Worm (Caenorhabditis elegans) whole organism, L4 larva: ENCODE measurements around the gene acs-11.

ENCODE experiments used
- D1046.2 ChIP-seq: fragments of 200-800 bp; sonication (Bioruptor generic); IDR thresholded peaks from 2 replicates; pipeline ENCODE4 v1.3.6; 2022; ENCODE audit warnings: missing genetic modification characterization, missing compliant biosample characterization
- F10B5.3 ChIP-seq: sonication (generic microtip); optimal IDR thresholded peaks from 2 replicates; lab custom pipeline; 2016; ENCODE audit warnings: mild to moderate bottlenecking, missing genetic modification characterization, missing compliant biosample characterization
- F26F4.8 ChIP-seq: fragments of 200-800 bp; sonication (Bioruptor generic); conservative IDR thresholded peaks from 2 replicates; pipeline ENCODE4 v1.3.6; 2022; ENCODE audit warnings: missing genetic modification characterization, missing compliant biosample characterization
- T26A8.4 ChIP-seq: fragments of 200-800 bp; sonication (Bioruptor generic); IDR thresholded peaks from 2 replicates; pipeline ENCODE4 v1.3.6; 2022; ENCODE audit warnings: missing genetic modification characterization, missing compliant biosample characterization
- Y48G9A.11 ChIP-seq: fragments of 200-800 bp; sonication (Bioruptor generic); IDR thresholded peaks from 2 replicates; pipeline ENCODE4 v1.3.6; 2022; ENCODE audit warnings: missing genetic modification reagents, missing genetic modification characterization, missing compliant biosample characterization
- Y5F2A.4 ChIP-seq: fragments of 200-800 bp; sonication (Bioruptor generic); optimal IDR thresholded peaks from 2 replicates; lab custom pipeline; 2018; ENCODE audit warnings: mild to moderate bottlenecking, missing genetic modification characterization, missing compliant biosample characterization
- Y75B8A.6 ChIP-seq: fragments of 200-800 bp; sonication (Bioruptor generic); IDR thresholded peaks from 2 replicates; pipeline ENCODE4 v1.3.6; 2022; ENCODE audit warnings: missing genetic modification reagents, missing genetic modification characterization, missing compliant biosample characterization
- aly-2 ChIP-seq: sonication (generic microtip); optimal IDR thresholded peaks from 2 replicates; lab custom pipeline; 2018; ENCODE audit warnings: missing biosample characterization, missing genetic modification characterization
- ama-1 ChIP-seq: fragments of 150-350 bp; optimal IDR thresholded peaks from 2 replicates; lab custom pipeline; 2014; ENCODE audit warnings: inconsistent platforms, mixed read lengths
- arid-1 ChIP-seq: fragments of 200-800 bp; sonication (Bioruptor generic); conservative IDR thresholded peaks from 2 replicates; pipeline ENCODE4 v1.3.6; 2022; ENCODE audit warnings: missing genetic modification reagents, missing genetic modification characterization, missing compliant biosample characterization
- ceh-20 ChIP-seq: fragments of 200-800 bp; sonication (Bioruptor generic); IDR thresholded peaks from 2 replicates; pipeline ENCODE4 v1.3.6; 2022; ENCODE audit warnings: missing genetic modification reagents, missing genetic modification characterization, missing compliant biosample characterization
- ceh-28 ChIP-seq: fragments of 150-350 bp; optimal IDR thresholded peaks from 2 replicates; lab custom pipeline; 2014; ENCODE audit warnings: missing biosample characterization, missing genetic modification reagents, missing genetic modification characterization
- cey-2 ChIP-seq: sonication (generic microtip); optimal IDR thresholded peaks from 3 replicates; lab custom pipeline; 2017; ENCODE audit warnings: missing genetic modification characterization, mild to moderate bottlenecking, missing compliant biosample characterization, antibody characterized with exemption, borderline replicate concordance; ENCODE audit not compliant: insufficient read depth
- daf-16 ChIP-seq, 3 experiments: sonication (generic microtip); optimal IDR thresholded peaks; 2 replicates each; lab custom pipeline; 2016 to 2017; ENCODE audit warnings: missing genetic modification characterization in 3 of 3, missing genetic modification reagents in 3 of 3, mild to moderate bottlenecking in 2 of 3, missing compliant biosample characterization in 2 of 3, missing biosample characterization in 1 of 3, moderate library complexity in 1 of 3
- daf-19 ChIP-seq: fragments of 200-800 bp; sonication (Bioruptor generic); conservative IDR thresholded peaks from 2 replicates; pipeline ENCODE4 v1.3.6; 2022; ENCODE audit warnings: missing genetic modification characterization, missing compliant biosample characterization
- dve-1 ChIP-seq: sonication (generic microtip); optimal IDR thresholded peaks from 2 replicates; lab custom pipeline; 2017; ENCODE audit warnings: antibody characterized with exemption, mild to moderate bottlenecking, missing genetic modification characterization, missing compliant biosample characterization; ENCODE audit not compliant: insufficient read depth
- fkh-10 ChIP-seq: fragments of 150-350 bp; optimal IDR thresholded peaks from 2 replicates; lab custom pipeline; 2014; ENCODE audit warnings: missing biosample characterization, missing genetic modification reagents, missing genetic modification characterization
- gei-8 ChIP-seq: fragments of 200-800 bp; sonication (Bioruptor generic); optimal IDR thresholded peaks from 2 replicates; lab custom pipeline; 2018; ENCODE audit warnings: mild to moderate bottlenecking, missing genetic modification characterization, missing compliant biosample characterization
- hif-1 ChIP-seq, 2 experiments: sonication (generic microtip); optimal IDR thresholded peaks; 2 replicates each; lab custom pipeline; 2016 to 2017; ENCODE audit warnings: missing compliant biosample characterization in 2 of 2, missing genetic modification characterization in 2 of 2, missing genetic modification reagents in 2 of 2, missing genotype in 2 of 2, mild to moderate bottlenecking in 1 of 2
- hlh-11 ChIP-seq: fragments of 200-800 bp; sonication (Bioruptor generic); optimal IDR thresholded peaks from 2 replicates; lab custom pipeline; 2018; ENCODE audit warnings: mild to moderate bottlenecking, missing genetic modification characterization, missing compliant biosample characterization
- hlh-30 ChIP-seq: sonication (generic microtip); optimal IDR thresholded peaks from 2 replicates; lab custom pipeline; 2017; ENCODE audit warnings: antibody characterized with exemption, mild to moderate bottlenecking, missing genetic modification characterization, missing compliant biosample characterization; ENCODE audit not compliant: insufficient read depth
- jun-1 ChIP-seq: fragments of 150-350 bp; optimal IDR thresholded peaks from 2 replicates; lab custom pipeline; 2014; ENCODE audit warnings: missing biosample characterization, missing genetic modification reagents, missing genetic modification characterization
- lim-7 ChIP-seq: fragments of 200-800 bp; sonication (Bioruptor generic); IDR thresholded peaks from 2 replicates; pipeline ENCODE4 v1.3.6; 2022; ENCODE audit warnings: missing genetic modification characterization, missing compliant biosample characterization
- lin-13 ChIP-seq: fragments of 150-350 bp; optimal IDR thresholded peaks from 2 replicates; lab custom pipeline; 2014; ENCODE audit warnings: missing biosample characterization, missing genetic modification reagents, missing genetic modification characterization
- lin-29 ChIP-seq: fragments of 200-800 bp; sonication (Bioruptor generic); IDR thresholded peaks from 2 replicates; pipeline ENCODE4 v1.3.6; 2022; ENCODE audit warnings: missing genetic modification reagents, missing genetic modification characterization, missing compliant biosample characterization
- lin-38 ChIP-seq: fragments of 200-800 bp; sonication (Bioruptor generic); IDR thresholded peaks from 2 replicates; pipeline ENCODE4 v1.3.6; 2022; ENCODE audit warnings: missing genetic modification reagents, missing genetic modification characterization, missing compliant biosample characterization
- lsy-2 ChIP-seq, 2 experiments: fragments of 150-350 bp in 1 of 2; sonication (generic microtip) in 1 of 2; optimal IDR thresholded peaks; 2 replicates each; lab custom pipeline; 2014 to 2017; ENCODE audit warnings: missing biosample characterization in 2 of 2, missing genetic modification characterization in 2 of 2
- mdl-1 ChIP-seq, 2 experiments: fragments of 150-350 bp in 1 of 2; sonication (generic microtip) in 1 of 2; optimal IDR thresholded peaks; 2 replicates each; lab custom pipeline; 2014 to 2017; ENCODE audit warnings: missing biosample characterization in 2 of 2, missing genetic modification characterization in 2 of 2
- mxl-2 ChIP-seq: fragments of 200-800 bp; sonication (Bioruptor generic); conservative IDR thresholded peaks from 2 replicates; pipeline ENCODE4 v1.3.6; 2022; ENCODE audit warnings: missing genetic modification reagents, missing genetic modification characterization, missing compliant biosample characterization
- nhr-102 ChIP-seq: sonication (generic microtip); optimal IDR thresholded peaks from 2 replicates; lab custom pipeline; 2016; ENCODE audit warnings: mild to moderate bottlenecking, missing genetic modification characterization, moderate library complexity, missing compliant biosample characterization
- nhr-237 ChIP-seq: sonication (generic microtip); optimal IDR thresholded peaks from 2 replicates; lab custom pipeline; 2017; ENCODE audit warnings: missing biosample characterization, missing genetic modification characterization
- nhr-48 ChIP-seq: sonication (generic microtip); optimal IDR thresholded peaks from 2 replicates; lab custom pipeline; 2016; ENCODE audit warnings: mild to moderate bottlenecking, missing genetic modification characterization, missing compliant biosample characterization
- pha-4 ChIP-seq, 2 experiments: fragments of 150-350 bp in 1 of 2; fragments of 200-800 bp in 1 of 2; sonication (Bioruptor generic) in 1 of 2; IDR thresholded peaks in 1 of 2; optimal IDR thresholded peaks in 1 of 2; 2 replicates each; pipeline versions ENCODE4 v1.3.6 to Lab custom; 2014 to 2022; ENCODE audit warnings: missing genetic modification characterization in 2 of 2, missing genetic modification reagents in 2 of 2, missing biosample characterization in 1 of 2, missing compliant biosample characterization in 1 of 2
- rbr-2 ChIP-seq: sonication (generic microtip); optimal IDR thresholded peaks from 2 replicates; lab custom pipeline; 2016; ENCODE audit warnings: missing genotype, missing genetic modification characterization, missing compliant biosample characterization
- saeg-2 ChIP-seq: fragments of 200-800 bp; sonication (Bioruptor generic); IDR thresholded peaks from 2 replicates; pipeline ENCODE4 v1.3.6; 2022; ENCODE audit warnings: missing genetic modification reagents, missing genetic modification characterization, missing compliant biosample characterization
- snpc-1.2 ChIP-seq: fragments of 200-800 bp; sonication (Bioruptor generic); IDR thresholded peaks from 2 replicates; pipeline ENCODE4 v1.3.6; 2022; ENCODE audit warnings: missing genetic modification reagents, missing genetic modification characterization, missing compliant biosample characterization
- spr-1 ChIP-seq: sonication (generic microtip); optimal IDR thresholded peaks from 2 replicates; lab custom pipeline; 2016; ENCODE audit warnings: mild to moderate bottlenecking, missing genetic modification characterization, missing compliant biosample characterization
- spr-3 ChIP-seq: fragments of 200-800 bp; sonication (Bioruptor generic); optimal IDR thresholded peaks from 2 replicates; lab custom pipeline; 2018; ENCODE audit warnings: mild to moderate bottlenecking, missing genetic modification characterization, missing compliant biosample characterization
- tag-97 ChIP-seq: fragments of 200-800 bp; sonication (Bioruptor generic); IDR thresholded peaks from 2 replicates; pipeline ENCODE4 v1.3.6; 2022; ENCODE audit warnings: missing genetic modification characterization, missing compliant biosample characterization
- unc-39 ChIP-seq: sonication (generic microtip); optimal IDR thresholded peaks from 2 replicates; lab custom pipeline; 2017; ENCODE audit warnings: missing biosample characterization, missing genetic modification characterization
- unc-62 ChIP-seq, 3 experiments: fragments of 150-350 bp in 1 of 3; sonication (generic microtip); optimal IDR thresholded peaks in 2 of 3; peaks in 1 of 3; 1 replicate in 1 of 3; 2 replicates in 2 of 3; lab custom pipeline; 2014 to 2017; ENCODE audit warnings: missing biosample characterization in 3 of 3, missing genetic modification characterization in 3 of 3, missing genetic modification reagents in 3 of 3, missing genotype in 1 of 3
- zip-2 ChIP-seq: fragments of 150-350 bp; optimal IDR thresholded peaks from 2 replicates; lab custom pipeline; 2014; ENCODE audit warnings: missing biosample characterization, missing genetic modification characterization
- ztf-7 ChIP-seq: fragments of 150-350 bp; optimal IDR thresholded peaks from 2 replicates; lab custom pipeline; 2014; ENCODE audit warnings: missing biosample characterization, missing genetic modification characterization

The acs-11 gene

DNA sequence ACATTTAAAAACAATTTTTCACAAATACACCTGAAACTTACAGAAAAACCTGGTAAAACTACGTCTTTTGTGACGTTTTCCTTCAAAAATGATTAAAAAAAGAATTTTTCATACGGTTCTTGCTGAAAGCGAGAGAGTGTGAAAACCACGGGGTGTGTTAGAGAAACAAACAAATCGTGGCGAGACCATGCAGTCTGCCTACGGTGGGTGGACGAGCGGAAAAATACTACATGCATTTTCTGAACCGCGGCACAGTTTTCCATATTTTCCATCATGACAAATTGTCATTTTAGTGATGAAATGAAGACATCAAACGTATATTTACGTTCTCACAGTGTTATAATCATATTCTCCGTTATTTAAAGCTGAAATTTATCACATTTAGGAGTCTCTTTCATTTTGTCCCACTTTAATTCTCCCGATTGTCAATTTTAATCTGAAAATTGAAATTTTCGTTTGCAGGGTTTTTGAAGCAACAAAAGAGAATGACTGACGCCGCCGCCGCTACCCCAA lies 35.5 kb upstream of the acs-11 start, which contains the start of the genes F10G7.9 and tsn-1 (continued):
- TF ChIP-seq T26A8.4 (GFP tag; lab: Robert Waterston, UW) = peak; percentile 58; the same call in 1 of the 2 replicates
- no peak for TF ChIP-seq mxl-2 (GFP tag; lab: Robert Waterston, UW)
- TF ChIP-seq lin-13 (GFP tag; lab: Kevin White, UChicago) = peak; percentile 75
- TF ChIP-seq hlh-11 (tag; lab: Kevin White, UChicago) = peak; percentile 64
- TF ChIP-seq gei-8 (GFP tag; lab: Kevin White, UChicago) = no peak
- no peak for TF ChIP-seq aly-2 (tag; lab: Kevin White, UChicago)
- peak in 1 of 2 experiments; percentile 24 for TF ChIP-seq mdl-1 (tag; optimal IDR thresholded peaks at IDR 0.05; lab: Kevin White, UChicago)
- TF ChIP-seq ceh-20 (GFP tag; lab: Robert Waterston, UW) = no peak
- TF ChIP-seq cey-2 (tag; lab: Kevin White, UChicago) = no peak
- TF ChIP-seq F26F4.8 (GFP tag; lab: Robert Waterston, UW) = no peak
- TF ChIP-seq nhr-237 (tag; lab: Kevin White, UChicago) = no peak
- no peak for TF ChIP-seq ceh-28 (tag; lab: Kevin White, UChicago)
- peak; percentile 5 for TF ChIP-seq fkh-10 (GFP tag; lab: Kevin White, UChicago)
- no peak for TF ChIP-seq spr-3 (GFP tag; lab: Kevin White, UChicago)
- TF ChIP-seq ztf-7 (tag; lab: Kevin White, UChicago) = no peak
- no peak for TF ChIP-seq pha-4 (GFP tag; IDR thresholded peaks at IDR 0.05; lab: Robert Waterston, UW)
- peak; percentile 23 for TF ChIP-seq pha-4 (tag; optimal IDR thresholded peaks at IDR 0.05; lab: Kevin White, UChicago)
- TF ChIP-seq Y5F2A.4 (GFP tag; lab: Kevin White, UChicago) = no peak
- TF ChIP-seq daf-19 (GFP tag; lab: Robert Waterston, UW) = no peak
- no peak for TF ChIP-seq ama-1 (lab: Kevin White, UChicago)
- no peak for TF ChIP-seq spr-1
- no peak for TF ChIP-seq snpc-1.2 (GFP tag; lab: Robert Waterston, UW)
- peak; percentile 73 for TF ChIP-seq hlh-30 (tag; lab: Kevin White, UChicago)
- no peak for TF ChIP-seq unc-62 (GFP tag; optimal IDR thresholded peaks at IDR 0.05 in 1 of 2; lab: Kevin White, UChicago)
- no peak for TF ChIP-seq unc-62 (tag; optimal IDR thresholded peaks at IDR 0.05; lab: Kevin White, UChicago)
- no peak for TF ChIP-seq D1046.2 (GFP tag; lab: Robert Waterston, UW)

DNA sequence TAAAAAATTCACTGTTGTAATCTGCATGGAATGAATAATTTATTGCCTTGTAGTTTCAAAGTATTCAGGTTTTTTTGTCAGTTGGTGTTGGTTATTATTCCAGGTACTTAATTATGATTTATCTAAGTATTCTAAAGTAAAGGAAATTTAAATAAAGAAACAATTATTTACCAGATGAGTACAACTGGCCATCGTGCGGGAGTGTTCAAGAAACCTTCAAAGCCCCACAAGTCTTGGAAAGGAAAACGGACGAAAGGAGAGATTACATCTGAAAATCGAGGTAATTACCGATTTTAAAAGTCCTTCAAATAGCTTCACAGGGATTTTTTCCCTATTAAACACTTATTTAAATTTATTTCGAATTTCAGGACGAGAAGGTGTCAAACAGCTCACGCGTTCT lies 31.8 kb upstream of the acs-11 start, which contains the start of gene tag-151:
TSS of gene tag-151 (plus strand) at position 158 of the 400 bp plus-strand sequence.
- TF ChIP-seq arid-1 = peak; percentile 56; the same call in 1 of the 2 replicates
- peak; percentile 77 for TF ChIP-seq nhr-102 (tag; lab: Kevin White, UChicago)
- peak; percentile 3 for TF ChIP-seq dve-1 (tag; lab: Kevin White, UChicago)
- no peak for TF ChIP-seq lin-29
- TF ChIP-seq saeg-2 = 0 out of 2 replicates have a peak, but pooled peaks have one; percentile 25
- TF ChIP-seq spr-1 = peak; percentile 36
- peak; percentile 54 for TF ChIP-seq zip-2 (tag; lab: Kevin White, UChicago)
- peak; percentile 65 for TF ChIP-seq lin-38 (GFP tag; lab: Robert Waterston, UW)
- TF ChIP-seq spr-3 (GFP tag; lab: Kevin White, UChicago) = peak; percentile 58
- no peak for TF ChIP-seq unc-39 (tag; lab: Kevin White, UChicago)
- 0 out of 2 replicates have a peak, but pooled peaks have one; percentile 22 for TF ChIP-seq lim-7
- no peak for TF ChIP-seq aly-2 (tag; lab: Kevin White, UChicago)
- TF ChIP-seq F10B5.3 (tag; lab: Kevin White, UChicago) = peak; percentile 54
- TF ChIP-seq daf-16 (GFP tag; optimal IDR thresholded peaks at IDR 0.05; lab: Kevin White, UChicago) = peak in 1 of 2 experiments; percentile 54
- no peak for TF ChIP-seq daf-16 (tag; optimal IDR thresholded peaks at IDR 0.05; lab: Kevin White, UChicago)
- TF ChIP-seq Y48G9A.11 (GFP tag; lab: Robert Waterston, UW) = peak; percentile 24; the same call in 1 of the 2 replicates
- peak; percentile 16 for TF ChIP-seq nhr-48
- TF ChIP-seq hif-1 (tag; optimal IDR thresholded peaks at IDR 0.05; lab: Kevin White, UChicago) = no peak
- TF ChIP-seq rbr-2 (tag; lab: Kevin White, UChicago) = no peak
- no peak for TF ChIP-seq tag-97 (GFP tag; lab: Robert Waterston, UW)
- TF ChIP-seq Y75B8A.6 (GFP tag; lab: Robert Waterston, UW) = no peak
- TF ChIP-seq jun-1 (tag; lab: Kevin White, UChicago) = no peak
- peak in 1 of 2 experiments; percentile 41 for TF ChIP-seq lsy-2 (tag; optimal IDR thresholded peaks at IDR 0.05; lab: Kevin White, UChicago)
